Worm (Caenorhabditis elegans): Measurements from ENCODE around the gene ncr-1.

Gene ncr-1

ce11 chrX:4523315-4523714 is 34.7 kb upstream of the ncr-1 start:
- TF ChIP-seq scrt-1 (GFP tag; IDR thresholded peaks at IDR 0.05) (no peak), ceh-13 (GFP tag; optimal IDR thresholded peaks at IDR 0.05) (no peak)

ce11 chrX:4521837-4522816 is 33.5 kb upstream of the ncr-1 start, which contains the start of gene C07A12.7:
C07A12.7 (minus strand) TSS chrX:4522144.
- no peak for TF ChIP-seq hnd-1 (tag; optimal IDR thresholded peaks at IDR 0.05)
- 0 out of 2 replicates have a peak, but pooled peaks have one; percentile 39 for TF ChIP-seq tbx-11 (GFP tag; IDR thresholded peaks at IDR 0.05)
- TF ChIP-seq hmg-4 (GFP tag; optimal IDR thresholded peaks at IDR 0.05), result peak; percentile 32

ce11 chrX:4521166-4521565 is 32.5 kb upstream of the ncr-1 start:
- no peak for TF ChIP-seq sea-1 (GFP tag; conservative IDR thresholded peaks at IDR 0.05)
- TF ChIP-seq ets-7 (tag; optimal IDR thresholded peaks at IDR 0.05), result no peak
- no peak for TF ChIP-seq hnd-1 (tag; optimal IDR thresholded peaks at IDR 0.05)
- no peak for TF ChIP-seq flt-1 (GFP tag; IDR thresholded peaks at IDR 0.05)
- no peak for TF ChIP-seq B0310.2 (tag; optimal IDR thresholded peaks at IDR 0.05)
- no peak for TF ChIP-seq tbx-37 (GFP tag; conservative IDR thresholded peaks at IDR 0.05)
- TF ChIP-seq scrt-1 (GFP tag; IDR thresholded peaks at IDR 0.05), result no peak
- no peak for TF ChIP-seq ceh-36 (tag; optimal IDR thresholded peaks at IDR 0.05)
- TF ChIP-seq F13C5.2 (tag; optimal IDR thresholded peaks at IDR 0.05), result no peak
- no peak for TF ChIP-seq ama-1 (optimal IDR thresholded peaks at IDR 0.05)
- TF ChIP-seq ceh-13 (GFP tag; optimal IDR thresholded peaks at IDR 0.05), result no peak
- no peak for TF ChIP-seq hmg-4 (GFP tag; optimal IDR thresholded peaks at IDR 0.05)
- TF ChIP-seq tra-4 (tag; optimal IDR thresholded peaks at IDR 0.05), result no peak
- no peak for TF ChIP-seq pes-1 (GFP tag; IDR thresholded peaks at IDR 0.05)
- no peak for TF ChIP-seq hmbx-1 (tag; optimal IDR thresholded peaks at IDR 0.05)
- no peak for TF ChIP-seq tbx-11 (GFP tag; IDR thresholded peaks at IDR 0.05)
- no peak for TF ChIP-seq aly-1 (tag; optimal IDR thresholded peaks at IDR 0.05)

- TF ChIP-seq ets-7 (tag; optimal IDR thresholded peaks at IDR 0.05), result no peak
- no peak for TF ChIP-seq F13C5.2 (tag; optimal IDR thresholded peaks at IDR 0.05)
- TF ChIP-seq ama-1 (optimal IDR thresholded peaks at IDR 0.05), result no peak
- TF ChIP-seq ceh-13 (GFP tag; optimal IDR thresholded peaks at IDR 0.05), result no peak
- TF ChIP-seq flt-1 (GFP tag; IDR thresholded peaks at IDR 0.05), result no peak
- TF ChIP-seq hmbx-1 (tag; optimal IDR thresholded peaks at IDR 0.05), result no peak
- TF ChIP-seq B0310.2 (tag; optimal IDR thresholded peaks at IDR 0.05), result no peak
- no peak for TF ChIP-seq tbx-37 (GFP tag; conservative IDR thresholded peaks at IDR 0.05)
- no peak for TF ChIP-seq pes-1 (GFP tag; IDR thresholded peaks at IDR 0.05)
- TF ChIP-seq tra-4 (tag; optimal IDR thresholded peaks at IDR 0.05), result no peak
- no peak for TF ChIP-seq scrt-1 (GFP tag; IDR thresholded peaks at IDR 0.05)
These were observed 31.3 kb upstream of the ncr-1 start for ce11 chrX:4519968-4520367.

ce11 chrX:4516758-4517157 is 28.1 kb upstream of the ncr-1 start:
- TF ChIP-seq hmbx-1 (tag; optimal IDR thresholded peaks at IDR 0.05) (no peak), hmg-4 (GFP tag; optimal IDR thresholded peaks at IDR 0.05) (no peak), ets-7 (tag; optimal IDR thresholded peaks at IDR 0.05) (no peak), tbx-37 (GFP tag; conservative IDR thresholded peaks at IDR 0.05) (no peak), sea-1 (GFP tag; conservative IDR thresholded peaks at IDR 0.05) (no peak), ama-1 (optimal IDR thresholded peaks at IDR 0.05) (no peak), aly-1 (tag; optimal IDR thresholded peaks at IDR 0.05) (no peak), F13C5.2 (tag; optimal IDR thresholded peaks at IDR 0.05) (no peak), tra-4 (tag; optimal IDR thresholded peaks at IDR 0.05) (no peak)

ce11 chrX:4513657-4514143 is 25.0 kb upstream of the ncr-1 start, which contains the start of gene spr-3:
spr-3 (plus strand) TSS chrX:4514093.
- TF ChIP-seq hnd-1 (tag; optimal IDR thresholded peaks at IDR 0.05), result no peak
- peak; percentile 66 for TF ChIP-seq hmg-4 (GFP tag; optimal IDR thresholded peaks at IDR 0.05)
- no peak for TF ChIP-seq tbx-11 (GFP tag; IDR thresholded peaks at IDR 0.05)
- TF ChIP-seq F13C5.2 (tag; optimal IDR thresholded peaks at IDR 0.05), result no peak
- TF ChIP-seq flt-1 (GFP tag; IDR thresholded peaks at IDR 0.05), result no peak
- no peak for TF ChIP-seq ets-7 (tag; optimal IDR thresholded peaks at IDR 0.05)
- TF ChIP-seq aly-1 (tag; optimal IDR thresholded peaks at IDR 0.05), result no peak
- TF ChIP-seq sea-1 (GFP tag; conservative IDR thresholded peaks at IDR 0.05), result 0 out of 2 replicates have a peak, but pooled peaks have one; percentile 47
- 0 out of 2 replicates have a peak, but pooled peaks have one; percentile 10 for TF ChIP-seq pes-1 (GFP tag; IDR thresholded peaks at IDR 0.05)
- no peak for TF ChIP-seq ceh-36 (tag; optimal IDR thresholded peaks at IDR 0.05)

ce11 chrX:4508209-4508608 is 19.6 kb upstream of the ncr-1 start, which contains the start of gene rhi-1:
rhi-1 (plus strand) TSS chrX:4508509.
- TF ChIP-seq ets-7 (tag; optimal IDR thresholded peaks at IDR 0.05) (no peak), ama-1 (optimal IDR thresholded peaks at IDR 0.05) (no peak), scrt-1 (GFP tag; IDR thresholded peaks at IDR 0.05) (no peak), hmg-4 (GFP tag; optimal IDR thresholded peaks at IDR 0.05) (no peak), ceh-13 (GFP tag; optimal IDR thresholded peaks at IDR 0.05) (no peak), sea-1 (GFP tag; conservative IDR thresholded peaks at IDR 0.05) (no peak)

- no peak for TF ChIP-seq tra-4 (tag; optimal IDR thresholded peaks at IDR 0.05)
- TF ChIP-seq sea-1 (GFP tag; conservative IDR thresholded peaks at IDR 0.05), result no peak
- TF ChIP-seq tbx-37 (GFP tag; conservative IDR thresholded peaks at IDR 0.05), result no peak
- TF ChIP-seq pes-1 (GFP tag; IDR thresholded peaks at IDR 0.05), result no peak
- no peak for TF ChIP-seq hnd-1 (tag; optimal IDR thresholded peaks at IDR 0.05)
- no peak for TF ChIP-seq ama-1 (optimal IDR thresholded peaks at IDR 0.05)
- TF ChIP-seq flt-1 (GFP tag; IDR thresholded peaks at IDR 0.05), result no peak
- TF ChIP-seq ceh-36 (tag; optimal IDR thresholded peaks at IDR 0.05), result no peak
- no peak for TF ChIP-seq B0310.2 (tag; optimal IDR thresholded peaks at IDR 0.05)
- no peak for TF ChIP-seq tbx-11 (GFP tag; IDR thresholded peaks at IDR 0.05)
These were observed 18.5 kb upstream of the ncr-1 start for ce11 chrX:4507122-4507681.

Data from whole organism, early embryonic.